Worm (Caenorhabditis elegans): ENCODE measurements around the gene T19D7.5.

ce11 chrX:654804-655203 is 11.2 kb downstream of the T19D7.5 start, which contains the start of gene ifc-2:
- TF ChIP-seq zag-1 (tag; optimal IDR thresholded peaks at IDR 0.05) (no peak), lin-13 (GFP tag; optimal IDR thresholded peaks at IDR 0.05) (no peak), lsy-2 (tag; optimal IDR thresholded peaks at IDR 0.05) (no peak)

Measured in whole organism, L2 larva.